Worm (Caenorhabditis elegans) whole organism, young adult: Measurements from ENCODE around the gene srb-3.

ENCODE experiments used
- B0336.3 ChIP-seq: fragments of 200-800 bp; sonication (Bioruptor generic); IDR thresholded peaks from 2 replicates; pipeline ENCODE4 v1.3.6; 2022; ENCODE audit warnings: missing genetic modification characterization, missing compliant biosample characterization
- D2030.7 ChIP-seq: fragments of 200-800 bp; sonication (Bioruptor generic); IDR thresholded peaks from 2 replicates; pipeline ENCODE4 v1.3.6; 2022; ENCODE audit warnings: missing genetic modification reagents, missing genetic modification characterization, missing compliant biosample characterization
- F10E7.11 ChIP-seq: sonication (generic microtip); optimal IDR thresholded peaks from 2 replicates; lab custom pipeline; 2017; ENCODE audit warnings: mild to moderate bottlenecking, missing genetic modification characterization, moderate library complexity, missing compliant biosample characterization
- F22D6.2 ChIP-seq: sonication (generic microtip); optimal IDR thresholded peaks from 2 replicates; lab custom pipeline; 2016; ENCODE audit warnings: mild to moderate bottlenecking, missing genetic modification characterization, missing compliant biosample characterization
- F37B4.10 ChIP-seq: fragments of 200-800 bp; sonication (Bioruptor generic); IDR thresholded peaks from 2 replicates; pipeline ENCODE4 v1.3.6; 2022; ENCODE audit warnings: missing genetic modification characterization, missing compliant biosample characterization
- F52B5.7 ChIP-seq: sonication (generic microtip); optimal IDR thresholded peaks from 2 replicates; lab custom pipeline; 2016; ENCODE audit warnings: mild to moderate bottlenecking, missing genetic modification characterization, missing compliant biosample characterization
- F57C9.4 ChIP-seq: sonication (generic microtip); optimal IDR thresholded peaks from 2 replicates; lab custom pipeline; 2017; ENCODE audit warnings: mild to moderate bottlenecking, missing genetic modification characterization, missing compliant biosample characterization
- K12H6.12 ChIP-seq: fragments of 200-800 bp; sonication (Bioruptor generic); optimal IDR thresholded peaks from 2 replicates; lab custom pipeline; 2018; ENCODE audit warnings: mild to moderate bottlenecking, missing genetic modification characterization, missing compliant biosample characterization
- Y67H2A.10 ChIP-seq: fragments of 200-800 bp; sonication (Bioruptor generic); conservative IDR thresholded peaks from 2 replicates; pipeline ENCODE4 v1.3.6; 2022; ENCODE audit warnings: missing genetic modification reagents, missing genetic modification characterization, missing compliant biosample characterization
- Y79H2A.3 ChIP-seq: fragments of 200-800 bp; sonication (Bioruptor generic); conservative IDR thresholded peaks from 2 replicates; pipeline ENCODE4 v1.3.6; 2022; ENCODE audit warnings: missing genetic modification reagents, missing genetic modification characterization, missing compliant biosample characterization
- aptf-3 ChIP-seq: fragments of 200-800 bp; sonication (Bioruptor generic); IDR thresholded peaks from 2 replicates; pipeline ENCODE4 v1.3.6; 2022; ENCODE audit warnings: missing genetic modification characterization, missing compliant biosample characterization
- atf-7 ChIP-seq: sonication (generic microtip); optimal IDR thresholded peaks from 2 replicates; lab custom pipeline; 2017; ENCODE audit warnings: mild to moderate bottlenecking, missing genetic modification characterization, missing compliant biosample characterization
- athp-1 ChIP-seq: sonication (generic microtip); optimal IDR thresholded peaks from 2 replicates; lab custom pipeline; 2017; ENCODE audit warnings: mild to moderate bottlenecking, missing genetic modification characterization, missing compliant biosample characterization
- attf-6 ChIP-seq: fragments of 200-800 bp; sonication (Bioruptor generic); IDR thresholded peaks from 2 replicates; pipeline ENCODE4 v1.3.6; 2022; ENCODE audit warnings: missing genetic modification reagents, missing genetic modification characterization, missing compliant biosample characterization
- bed-1 ChIP-seq: fragments of 200-800 bp; sonication (Bioruptor generic); IDR thresholded peaks from 2 replicates; pipeline ENCODE4 v1.3.6; 2022; ENCODE audit warnings: missing genetic modification reagents, missing genetic modification characterization, missing compliant biosample characterization
- ceh-100 ChIP-seq: fragments of 200-800 bp; sonication (Bioruptor generic); IDR thresholded peaks from 2 replicates; pipeline ENCODE4 v1.3.6; 2022; ENCODE audit warnings: missing genetic modification reagents, missing genetic modification characterization, missing compliant biosample characterization
- ceh-58 ChIP-seq: fragments of 200-800 bp; sonication (Bioruptor generic); IDR thresholded peaks from 2 replicates; pipeline ENCODE4 v1.3.6; 2022; ENCODE audit warnings: missing genetic modification characterization, missing compliant biosample characterization
- ceh-91 ChIP-seq: fragments of 200-800 bp; sonication (Bioruptor generic); IDR thresholded peaks from 2 replicates; pipeline ENCODE4 v1.3.6; 2022; ENCODE audit warnings: missing genetic modification reagents, missing genetic modification characterization, missing compliant biosample characterization
- egl-18 ChIP-seq: fragments of 200-800 bp; sonication (Bioruptor generic); IDR thresholded peaks from 2 replicates; pipeline ENCODE4 v1.3.6; 2022; ENCODE audit warnings: missing genetic modification reagents, missing genetic modification characterization, missing compliant biosample characterization
- egl-44 ChIP-seq: fragments of 200-800 bp; sonication (Bioruptor generic); IDR thresholded peaks from 2 replicates; pipeline ENCODE4 v1.3.6; 2022; ENCODE audit warnings: missing genetic modification reagents, missing genetic modification characterization, missing compliant biosample characterization
- egrh-3 ChIP-seq: fragments of 200-800 bp; sonication (Bioruptor generic); IDR thresholded peaks from 2 replicates; pipeline ENCODE4 v1.3.6; 2022; ENCODE audit warnings: missing genetic modification reagents, missing genetic modification characterization, missing compliant biosample characterization
- ekl-4 ChIP-seq: fragments of 200-800 bp; sonication (Bioruptor generic); IDR thresholded peaks from 2 replicates; pipeline ENCODE4 v1.3.6; 2022; ENCODE audit warnings: missing genetic modification reagents, missing genetic modification characterization, missing compliant biosample characterization
- ets-4 ChIP-seq: fragments of 200-800 bp; sonication (Bioruptor generic); optimal IDR thresholded peaks from 2 replicates; lab custom pipeline; 2018; ENCODE audit warnings: mild to moderate bottlenecking, missing genetic modification characterization, missing compliant biosample characterization
- fkh-3 ChIP-seq: sonication (generic microtip); optimal IDR thresholded peaks from 2 replicates; lab custom pipeline; 2016; ENCODE audit warnings: mild to moderate bottlenecking, missing genetic modification characterization, missing compliant biosample characterization
- hlh-12 ChIP-seq: sonication (generic microtip); optimal IDR thresholded peaks from 2 replicates; lab custom pipeline; 2016; ENCODE audit warnings: missing genetic modification characterization, missing compliant biosample characterization
- hmg-20 ChIP-seq: fragments of 200-800 bp; sonication (Bioruptor generic); IDR thresholded peaks from 2 replicates; pipeline ENCODE4 v1.3.6; 2022; ENCODE audit warnings: missing genetic modification reagents, missing genetic modification characterization, missing compliant biosample characterization
- lir-1 ChIP-seq: fragments of 200-800 bp; sonication (Bioruptor generic); conservative IDR thresholded peaks from 2 replicates; pipeline ENCODE4 v1.3.6; 2022; ENCODE audit warnings: missing genetic modification reagents, missing genetic modification characterization, missing compliant biosample characterization
- madf-10 ChIP-seq: sonication (generic microtip); optimal IDR thresholded peaks from 2 replicates; lab custom pipeline; 2016; ENCODE audit warnings: mild to moderate bottlenecking, missing genetic modification characterization, missing compliant biosample characterization
- madf-6 ChIP-seq: fragments of 200-800 bp; sonication (Bioruptor generic); IDR thresholded peaks from 2 replicates; pipeline ENCODE4 v1.3.6; 2022; ENCODE audit warnings: missing genetic modification reagents, missing genetic modification characterization, missing compliant biosample characterization
- madf-8 ChIP-seq: fragments of 200-800 bp; sonication (Bioruptor generic); conservative IDR thresholded peaks from 2 replicates; pipeline ENCODE4 v1.3.6; 2022; ENCODE audit warnings: missing genetic modification reagents, missing genetic modification characterization, missing compliant biosample characterization
- nfya-1 ChIP-seq: sonication (generic microtip); optimal IDR thresholded peaks from 2 replicates; lab custom pipeline; 2017; ENCODE audit warnings: antibody characterized with exemption, missing compliant biosample characterization, missing genetic modification characterization, borderline replicate concordance; ENCODE audit not compliant: insufficient read depth
- nhr-179 ChIP-seq: sonication (generic microtip); optimal IDR thresholded peaks from 2 replicates; lab custom pipeline; 2016; ENCODE audit warnings: mild to moderate bottlenecking, missing genetic modification characterization, missing compliant biosample characterization
- pha-4 ChIP-seq: fragments of 150-350 bp; sonication (generic microtip); optimal IDR thresholded peaks from 2 replicates; lab custom pipeline; 2014; ENCODE audit warnings: missing biosample characterization, missing genetic modification reagents, missing genetic modification characterization
- rec-8 ChIP-seq, 2 experiments: sonication (generic microtip); optimal IDR thresholded peaks; 2 replicates each; lab custom pipeline; 2016; ENCODE audit warnings: mild to moderate bottlenecking in 2 of 2, missing genetic modification characterization in 2 of 2, missing genetic modification reagents in 2 of 2, missing genotype in 2 of 2, missing biosample characterization in 1 of 2, missing compliant biosample characterization in 1 of 2, moderate library complexity in 1 of 2
- rpc-1 ChIP-seq, 2 experiments: fragments of 150-350 bp in 1 of 2; sonication (generic microtip) in 1 of 2; optimal IDR thresholded peaks; 2 replicates each; lab custom pipeline; 2014 to 2018; ENCODE audit warnings: missing biosample characterization in 1 of 2, missing genetic modification characterization in 1 of 2, missing genetic modification reagents in 1 of 2, missing genotype in 1 of 2
- sdz-38 ChIP-seq: sonication (generic microtip); optimal IDR thresholded peaks from 2 replicates; lab custom pipeline; 2016; ENCODE audit warnings: missing genotype, missing genetic modification characterization, missing compliant biosample characterization
- snpc-1.1 ChIP-seq: sonication (generic microtip); optimal IDR thresholded peaks from 2 replicates; lab custom pipeline; 2017; ENCODE audit warnings: missing genetic modification characterization, mild to moderate bottlenecking, missing compliant biosample characterization, antibody characterized with exemption, moderate library complexity, missing genotype, missing genetic modification reagents; ENCODE audit not compliant: insufficient read depth
- tbp1 ChIP-seq: fragments of 200-800 bp; sonication (Bioruptor generic); optimal IDR thresholded peaks from 2 replicates; lab custom pipeline; 2018; ENCODE audit warnings: mild to moderate bottlenecking, missing genetic modification characterization, missing compliant biosample characterization
- unc-62 ChIP-seq: fragments of 150-350 bp; optimal IDR thresholded peaks from 2 replicates; lab custom pipeline; 2014; ENCODE audit warnings: missing biosample characterization, missing genetic modification reagents, missing genetic modification characterization
- ztf-18 ChIP-seq: sonication (generic microtip); optimal IDR thresholded peaks from 2 replicates; lab custom pipeline; 2016; ENCODE audit warnings: missing genotype, mild to moderate bottlenecking, missing genetic modification characterization, missing compliant biosample characterization
- ztf-25 ChIP-seq: fragments of 200-800 bp; sonication (Bioruptor generic); IDR thresholded peaks from 2 replicates; pipeline ENCODE4 v1.3.6; 2022; ENCODE audit warnings: missing genetic modification reagents, missing genetic modification characterization, missing compliant biosample characterization
- ztf-3 ChIP-seq: fragments of 200-800 bp; sonication (Bioruptor generic); optimal IDR thresholded peaks from 2 replicates; lab custom pipeline; 2018; ENCODE audit warnings: mild to moderate bottlenecking, missing genetic modification characterization, missing compliant biosample characterization

The srb-3 gene

ce11 chrII:5156983-5157382, 9.7 kb downstream of the srb-3 start, which contains the start of gene msp-45:
msp-45 (minus strand) TSS chrII:5157083.
- TF ChIP-seq ets-4 (GFP tag; lab: Kevin White, UChicago) = no peak
- TF ChIP-seq ztf-25 (GFP tag; lab: Robert Waterston, UW) = no peak
- no peak for TF ChIP-seq atf-7
- TF ChIP-seq ceh-91 (GFP tag; lab: Robert Waterston, UW) = no peak
- no peak for TF ChIP-seq athp-1 (tag; lab: Kevin White, UChicago)
- TF ChIP-seq F52B5.7 (tag; lab: Kevin White, UChicago) = no peak
- no peak for TF ChIP-seq F10E7.11 (tag; lab: Kevin White, UChicago)
- no peak for TF ChIP-seq rec-8 (tag; optimal IDR thresholded peaks at IDR 0.05; lab: Kevin White, UChicago)

ce11 chrII:5154540-5154939, 12.1 kb downstream of the srb-3 start, which contains the start of gene srb-12:
srb-12 (minus strand) TSS chrII:5154640.
- no peak for TF ChIP-seq nhr-179
- no peak for TF ChIP-seq ztf-18 (tag; lab: Kevin White, UChicago)
- TF ChIP-seq Y67H2A.10 = no peak
- TF ChIP-seq hmg-20 (GFP tag; lab: Robert Waterston, UW) = no peak
- no peak for TF ChIP-seq lir-1 (GFP tag; lab: Robert Waterston, UW)
- TF ChIP-seq egrh-3 (GFP tag; lab: Robert Waterston, UW) = no peak
- TF ChIP-seq snpc-1.1 = no peak
- TF ChIP-seq K12H6.12 (tag; lab: Kevin White, UChicago) = no peak
- TF ChIP-seq attf-6 = no peak
- no peak for TF ChIP-seq tbp1 (GFP tag; lab: Kevin White, UChicago)
- TF ChIP-seq ekl-4 (GFP tag; lab: Robert Waterston, UW) = no peak
- no peak for TF ChIP-seq egl-44 (GFP tag; lab: Robert Waterston, UW)
- TF ChIP-seq atf-7 = no peak
- TF ChIP-seq F10E7.11 (tag; lab: Kevin White, UChicago) = no peak
- no peak for TF ChIP-seq aptf-3
- no peak for TF ChIP-seq madf-10 (tag; lab: Kevin White, UChicago)

DNA sequence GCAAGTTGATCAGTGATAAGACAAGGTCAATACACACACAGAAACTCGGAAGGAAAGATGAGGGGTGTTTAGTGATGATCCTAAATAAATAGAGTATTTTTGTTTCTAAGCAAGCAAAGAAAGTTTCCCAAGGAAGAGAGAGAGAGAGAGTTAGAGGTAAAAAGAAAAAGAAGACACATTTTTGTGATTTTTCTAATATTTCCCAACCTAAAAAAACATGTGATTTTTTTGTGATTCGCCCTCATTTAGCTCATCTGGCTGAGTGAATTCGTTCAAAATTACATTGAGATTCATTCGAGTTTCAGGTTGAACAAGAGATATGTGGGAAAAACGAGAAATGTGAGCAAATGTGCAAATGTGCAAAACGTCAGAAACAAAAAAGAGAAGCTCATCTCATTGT, 15.8 kb downstream of the srb-3 start, which contains the start of gene srb-16:
Gene srb-16 (minus strand): TSS at position 101 of the 400 bp plus-strand sequence.
- TF ChIP-seq ceh-100 (no peak), bed-1 (no peak), F37B4.10 (no peak)

- TF ChIP-seq madf-8 (GFP tag; lab: Robert Waterston, UW) (no peak), ceh-58 (no peak), fkh-3 (no peak), ztf-3 (GFP tag; lab: Kevin White, UChicago) (no peak), bed-1 (no peak), F22D6.2 (no peak), Y79H2A.3 (GFP tag; lab: Robert Waterston, UW) (no peak), nfya-1 (tag; lab: Kevin White, UChicago) (no peak), F57C9.4 (tag; lab: Kevin White, UChicago) (no peak), madf-6 (GFP tag; lab: Robert Waterston, UW) (no peak), unc-62 (GFP tag; lab: Kevin White, UChicago) (no peak), egl-18 (GFP tag; lab: Robert Waterston, UW) (no peak), D2030.7 (GFP tag; lab: Robert Waterston, UW) (no peak), B0336.3 (GFP tag; lab: Robert Waterston, UW) (no peak), hlh-12 (tag; lab: Kevin White, UChicago) (no peak), rpc-1 (optimal IDR thresholded peaks at IDR 0.05; lab: Kevin White, UChicago) (no peak), rpc-1 (tag; optimal IDR thresholded peaks at IDR 0.05; lab: Kevin White, UChicago) (no peak), sdz-38 (tag; lab: Kevin White, UChicago) (no peak), pha-4 (tag; lab: Kevin White, UChicago) (no peak), tbp1 (GFP tag; lab: Kevin White, UChicago) (no peak)
Measured at ce11 chrII:5148349-5148748, 18.3 kb downstream of the srb-3 start, which contains the start of gene F58A6.5. F58A6.5 (minus strand) TSS chrII:5148449.
